Fruit fly (Drosophila melanogaster): ENCODE data around the gene CG5515.
A peak's percentile ranks its signal among the peaks of the same experiment; 100 is the strongest.

- TF ChIP-seq CG10348 (GFP tag; IDR thresholded peaks at IDR 0.05) (no peak), Pif1B (GFP tag; optimal IDR thresholded peaks at IDR 0.05) (no peak), CG13204 (GFP tag; optimal IDR thresholded peaks at IDR 0.05) (no peak), Ets98B (GFP tag; IDR thresholded peaks at IDR 0.05) (peak; percentile 56), CG32121 (GFP tag; IDR thresholded peaks at IDR 0.05) (peak; percentile 66), D1 (tag; optimal IDR thresholded peaks at IDR 0.05) (no peak), fd96Ca (GFP tag; IDR thresholded peaks at IDR 0.05) (no peak), EcR (GFP tag; optimal IDR thresholded peaks at IDR 0.05) (peak; percentile 3), CG8159 (tag; optimal IDR thresholded peaks at IDR 0.05) (peak; percentile 60), Pif1A (GFP tag; optimal IDR thresholded peaks at IDR 0.05) (no peak), CG15710 (tag; optimal IDR thresholded peaks at IDR 0.05) (peak; percentile 49), CG34367 (tag; optimal IDR thresholded peaks at IDR 0.05) (peak; percentile 18)
Measured at dm6 chr3R:24163556-24164022, 25.1 kb downstream of the CG5515 start, which contains the start of gene Apc2.
